Worm (Caenorhabditis elegans) whole organism, L3 larva: ENCODE results near the gene Y57A10C.8.

ENCODE experiments used
- ceh-16 ChIP-seq: sonication (generic microtip); optimal IDR thresholded peaks from 2 replicates; lab custom pipeline; 2017; ENCODE audit warnings: missing biosample characterization, missing genetic modification characterization
- nhr-12 ChIP-seq: fragments of 150-350 bp; optimal IDR thresholded peaks from 2 replicates; lab custom pipeline; 2014; ENCODE audit warnings: missing biosample characterization, missing genetic modification characterization
- nhr-25 ChIP-seq: sonication (generic microtip); optimal IDR thresholded peaks from 2 replicates; lab custom pipeline; 2017; ENCODE audit warnings: missing biosample characterization, missing genetic modification characterization
- pha-4 ChIP-seq: fragments of 150-350 bp; optimal IDR thresholded peaks from 2 replicates; lab custom pipeline; 2014; ENCODE audit warnings: missing biosample characterization, missing genetic modification reagents, missing genetic modification characterization
- snpc-4 ChIP-seq: fragments of 150-350 bp; optimal IDR thresholded peaks from 2 replicates; lab custom pipeline; 2014; ENCODE audit warnings: missing biosample characterization, missing genetic modification characterization

DNA sequence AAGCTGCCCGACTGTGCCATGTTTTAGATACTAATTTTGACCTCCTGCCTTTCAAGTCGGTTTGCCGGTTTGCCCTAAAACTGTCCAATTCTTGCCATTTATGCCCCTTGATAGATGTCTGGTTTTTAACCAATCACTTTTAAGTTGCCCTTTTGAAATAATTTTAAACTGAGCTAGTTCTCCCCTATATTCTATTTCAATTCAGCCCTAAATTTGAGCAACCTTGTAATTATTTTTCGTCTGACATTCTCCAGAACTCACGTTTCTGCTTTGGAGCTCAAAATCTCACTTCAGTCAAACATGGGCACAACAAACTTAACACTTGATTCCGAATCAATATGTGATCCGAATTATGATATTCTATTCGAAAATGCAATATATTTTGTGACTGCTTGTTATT is 43.8 kb upstream of the Y57A10C.8 start, which contains the start of gene srg-17:
- TF ChIP-seq pha-4 (tag; lab: Kevin White, UChicago) (no peak), ceh-16 (tag; lab: Kevin White, UChicago) (no peak), nhr-25 (tag; lab: Kevin White, UChicago) (no peak), snpc-4 (tag; lab: Kevin White, UChicago) (no peak), nhr-12 (tag; lab: Kevin White, UChicago) (no peak)
